Worm (Caenorhabditis elegans): Measurements from ENCODE around the gene Y17G9A.3.

DNA sequence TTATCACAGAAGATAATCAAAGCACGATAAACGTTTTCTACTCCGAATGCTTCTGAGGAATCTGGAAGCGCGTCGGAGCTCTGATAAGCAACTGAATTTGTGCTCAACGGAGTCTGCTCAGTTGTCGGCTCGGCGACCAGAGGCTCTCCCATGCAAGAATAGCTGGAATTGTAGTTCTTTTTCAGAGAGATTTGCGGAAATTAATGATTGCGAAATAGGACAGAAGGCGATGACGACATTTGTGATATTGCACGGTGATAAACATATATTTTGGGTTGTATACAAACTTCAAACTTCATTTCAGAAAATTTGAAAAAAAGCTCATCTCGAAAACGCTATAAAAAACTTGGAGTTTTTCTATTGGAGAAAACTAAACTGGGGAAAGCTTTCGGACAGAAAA, 48.7 kb downstream of the Y17G9A.3 start, which contains the start of gene H06H21.37:
- TF ChIP-seq him-1 (tag; optimal IDR thresholded peaks at IDR 0.05) (no peak), dao-5 (tag; optimal IDR thresholded peaks at IDR 0.05) (no peak), W03F9.2 (tag; optimal IDR thresholded peaks at IDR 0.05) (no peak)

All from whole organism, L4/young adult.